Worm (Caenorhabditis elegans) whole organism, midembryonic: ENCODE results near the gene rpt-4.

Experiments
- flt-1 ChIP-seq: fragments of 200-800 bp; sonication (Bioruptor generic); IDR thresholded peaks from 2 replicates; pipeline ENCODE4 v1.3.6; 2022; ENCODE audit warnings: missing genetic modification characterization, missing compliant biosample characterization
- klf-2 ChIP-seq: fragments of 200-800 bp; sonication (Bioruptor generic); conservative IDR thresholded peaks from 2 replicates; pipeline ENCODE4 v1.3.6; 2022; ENCODE audit warnings: missing genetic modification reagents, missing genetic modification characterization, missing compliant biosample characterization
- med-1 ChIP-seq: sonication (generic microtip); optimal IDR thresholded peaks from 2 replicates; lab custom pipeline; 2017; ENCODE audit warnings: missing genetic modification characterization, mild to moderate bottlenecking, missing compliant biosample characterization, antibody characterized with exemption, missing genetic modification reagents; ENCODE audit not compliant: insufficient read depth
- ref-1 ChIP-seq: fragments of 200-800 bp; sonication (Bioruptor generic); conservative IDR thresholded peaks from 2 replicates; pipeline ENCODE4 v1.3.6; 2022; ENCODE audit warnings: missing genetic modification reagents, missing genetic modification characterization, missing compliant biosample characterization
- tab-1 ChIP-seq: fragments of 200-800 bp; sonication (Bioruptor generic); IDR thresholded peaks from 2 replicates; pipeline ENCODE4 v1.3.6; 2022; ENCODE audit warnings: missing genetic modification characterization, missing compliant biosample characterization
- ztf-23 ChIP-seq: fragments of 200-800 bp; sonication (Bioruptor generic); IDR thresholded peaks from 2 replicates; pipeline ENCODE4 v1.3.6; 2022; ENCODE audit warnings: missing genetic modification reagents, missing genetic modification characterization, missing compliant biosample characterization

ce11 chrII:39437-39836 lies 6.6 kb downstream of the rpt-4 start, which contains the start of gene spp-24:
- no peak for TF ChIP-seq ztf-23
- no peak for TF ChIP-seq tab-1 (GFP tag; lab: Robert Waterston, UW)
- no peak for TF ChIP-seq ref-1 (GFP tag; lab: Robert Waterston, UW)
- TF ChIP-seq med-1 (GFP tag; lab: Kevin White, UChicago): no peak
- no peak for TF ChIP-seq klf-2 (GFP tag; lab: Robert Waterston, UW)
- TF ChIP-seq flt-1 (GFP tag; lab: Robert Waterston, UW): no peak
